Worm (Caenorhabditis elegans): ENCODE results near the gene Y37E11B.6.

DNA sequence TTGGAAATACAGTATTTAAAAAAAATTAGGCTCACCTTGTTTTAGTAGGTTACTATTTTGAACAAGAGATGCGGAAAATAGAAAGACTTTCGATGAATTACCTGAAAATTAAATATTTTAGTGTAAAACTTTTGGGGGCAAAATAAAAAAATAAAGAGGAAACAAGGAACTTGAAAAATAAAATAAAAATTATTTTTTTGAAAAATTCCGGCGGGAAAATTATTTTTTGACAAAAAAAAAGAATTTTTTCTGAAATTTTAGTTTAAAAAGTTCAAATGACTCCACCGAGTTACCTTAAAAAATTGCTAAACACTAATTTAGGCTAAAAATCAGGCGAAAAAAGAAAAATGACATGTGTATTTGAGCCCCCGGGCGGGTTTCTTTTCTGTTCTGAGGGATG lies 25.5 kb upstream of the Y37E11B.6 start, which contains the start of the genes cha-1 and unc-17:
- TF ChIP-seq ets-4 (tag; optimal IDR thresholded peaks at IDR 0.05) = no peak
- TF ChIP-seq ceh-48 (tag; optimal IDR thresholded peaks at IDR 0.05) = no peak
- TF ChIP-seq ama-1 (optimal IDR thresholded peaks at IDR 0.05) = no peak
- TF ChIP-seq tbx-2 (tag; optimal IDR thresholded peaks at IDR 0.05) = no peak
- no peak for TF ChIP-seq C08G9.2 (tag; optimal IDR thresholded peaks at IDR 0.05)
- no peak for TF ChIP-seq nhr-11 (tag; optimal IDR thresholded peaks at IDR 0.05)

All from whole organism, late embryonic.